Worm (Caenorhabditis elegans) whole organism, L3 larva: Measurements from ENCODE around the gene srh-18.

Source experiments
- aly-2 ChIP-seq: fragments of 150-350 bp; optimal IDR thresholded peaks from 2 replicates; lab custom pipeline; 2014; ENCODE audit warnings: missing biosample characterization, missing genetic modification characterization
- ceh-16 ChIP-seq: sonication (generic microtip); optimal IDR thresholded peaks from 2 replicates; lab custom pipeline; 2017; ENCODE audit warnings: missing biosample characterization, missing genetic modification characterization
- egl-27 ChIP-seq: sonication (generic microtip); optimal IDR thresholded peaks from 4 replicates; lab custom pipeline; 2017; ENCODE audit warnings: missing biosample characterization, missing genetic modification reagents, missing genetic modification characterization
- egl-5 ChIP-seq: fragments of 150-350 bp; optimal IDR thresholded peaks from 2 replicates; lab custom pipeline; 2017; ENCODE audit warnings: missing biosample characterization, missing genetic modification reagents, missing genetic modification characterization, inconsistent platforms
- elt-1 ChIP-seq: fragments of 150-350 bp; optimal IDR thresholded peaks from 2 replicates; lab custom pipeline; 2014; ENCODE audit warnings: missing biosample characterization, missing genetic modification characterization
- elt-2 ChIP-seq: sonication (generic microtip); optimal IDR thresholded peaks from 2 replicates; lab custom pipeline; 2016; ENCODE audit warnings: missing genetic modification reagents, mild to moderate bottlenecking, missing genetic modification characterization, missing compliant biosample characterization
- elt-3 ChIP-seq, 3 experiments: fragments of 150-350 bp in 1 of 3; sonication (generic microtip) in 2 of 3; optimal IDR thresholded peaks; 2 replicates in 2 of 3; 4 replicates in 1 of 3; lab custom pipeline; 2014 to 2017; ENCODE audit warnings: missing biosample characterization in 3 of 3, missing genetic modification characterization in 3 of 3
- eor-1 ChIP-seq, 2 experiments: fragments of 150-350 bp; optimal IDR thresholded peaks; 2 replicates each; lab custom pipeline; 2014 to 2018; ENCODE audit warnings: missing biosample characterization in 2 of 2, missing genetic modification characterization in 2 of 2
- fkh-10 ChIP-seq: sonication (generic microtip); optimal IDR thresholded peaks from 2 replicates; lab custom pipeline; 2017; ENCODE audit warnings: missing biosample characterization, missing genetic modification reagents, missing genetic modification characterization
- fkh-2 ChIP-seq: fragments of 150-350 bp; optimal IDR thresholded peaks from 2 replicates; lab custom pipeline; 2014; ENCODE audit warnings: missing biosample characterization, missing genetic modification reagents, missing genetic modification characterization
- fos-1 ChIP-seq: fragments of 150-350 bp; optimal IDR thresholded peaks from 2 replicates; lab custom pipeline; 2014; ENCODE audit warnings: missing biosample characterization, missing genetic modification characterization
- hmg-11 ChIP-seq: sonication (generic microtip); optimal IDR thresholded peaks from 2 replicates; lab custom pipeline; 2016; ENCODE audit warnings: missing genetic modification characterization, missing compliant biosample characterization
- jun-1 ChIP-seq: fragments of 150-350 bp; optimal IDR thresholded peaks from 2 replicates; lab custom pipeline; 2014; ENCODE audit warnings: missing biosample characterization, missing genetic modification reagents, missing genetic modification characterization
- lin-15B ChIP-seq: fragments of 150-350 bp; optimal IDR thresholded peaks from 2 replicates; lab custom pipeline; 2014; ENCODE audit warnings: missing biosample characterization, missing genetic modification characterization
- lin-39 ChIP-seq: fragments of 150-350 bp; optimal IDR thresholded peaks from 2 replicates; lab custom pipeline; 2018; ENCODE audit warnings: missing biosample characterization, missing genetic modification reagents, missing genetic modification characterization
- lsy-12 ChIP-seq: sonication (generic microtip); optimal IDR thresholded peaks from 2 replicates; lab custom pipeline; 2016; ENCODE audit warnings: mild to moderate bottlenecking, missing genetic modification characterization, missing compliant biosample characterization
- mdl-1 ChIP-seq: fragments of 150-350 bp; optimal IDR thresholded peaks from 2 replicates; lab custom pipeline; 2014; ENCODE audit warnings: missing biosample characterization, missing genetic modification characterization
- mml-1 ChIP-seq: fragments of 150-350 bp; sonication (generic microtip); optimal IDR thresholded peaks from 3 replicates; lab custom pipeline; 2014; ENCODE audit warnings: missing biosample characterization, missing genetic modification characterization
- nfya-1 ChIP-seq: sonication (generic microtip); optimal IDR thresholded peaks from 2 replicates; lab custom pipeline; 2017; ENCODE audit warnings: missing genetic modification characterization, mild to moderate bottlenecking, missing compliant biosample characterization, antibody characterized with exemption, moderate library complexity; ENCODE audit not compliant: insufficient read depth
- nhr-12 ChIP-seq: fragments of 150-350 bp; optimal IDR thresholded peaks from 2 replicates; lab custom pipeline; 2014; ENCODE audit warnings: missing biosample characterization, missing genetic modification characterization
- nhr-237 ChIP-seq: fragments of 150-350 bp; optimal IDR thresholded peaks from 2 replicates; lab custom pipeline; 2014; ENCODE audit warnings: missing biosample characterization, missing genetic modification characterization
- nhr-28 ChIP-seq: fragments of 150-350 bp; optimal IDR thresholded peaks from 2 replicates; lab custom pipeline; 2014; ENCODE audit warnings: missing biosample characterization, missing genetic modification characterization
- nhr-43 ChIP-seq: sonication (generic microtip); optimal IDR thresholded peaks from 2 replicates; lab custom pipeline; 2016; ENCODE audit warnings: mild to moderate bottlenecking, missing genetic modification characterization, missing compliant biosample characterization; ENCODE audit not compliant: poor library complexity, severe bottlenecking
- nhr-67 ChIP-seq: fragments of 150-350 bp; optimal IDR thresholded peaks from 2 replicates; lab custom pipeline; 2014; ENCODE audit warnings: missing biosample characterization, missing genetic modification characterization
- nhr-76 ChIP-seq: fragments of 150-350 bp; sonication (generic microtip); optimal IDR thresholded peaks from 5 replicates; lab custom pipeline; 2014; ENCODE audit warnings: missing biosample characterization, missing genetic modification characterization
- nhr-77 ChIP-seq: fragments of 150-350 bp; optimal IDR thresholded peaks from 2 replicates; lab custom pipeline; 2014; ENCODE audit warnings: missing biosample characterization, missing genetic modification characterization
- pha-4 ChIP-seq: fragments of 150-350 bp; optimal IDR thresholded peaks from 2 replicates; lab custom pipeline; 2014; ENCODE audit warnings: missing biosample characterization, missing genetic modification reagents, missing genetic modification characterization
- pqm-1 ChIP-seq: fragments of 150-350 bp; optimal IDR thresholded peaks from 2 replicates; lab custom pipeline; 2017; ENCODE audit warnings: missing biosample characterization, missing genetic modification characterization, inconsistent platforms
- sea-2 ChIP-seq: fragments of 150-350 bp; sonication (generic microtip); optimal IDR thresholded peaks from 4 replicates; lab custom pipeline; 2014; ENCODE audit warnings: missing biosample characterization, missing genetic modification reagents, missing genetic modification characterization
- skn-1 ChIP-seq: fragments of 150-350 bp; optimal IDR thresholded peaks from 2 replicates; lab custom pipeline; 2014; ENCODE audit warnings: missing biosample characterization, missing genetic modification characterization
- snpc-4 ChIP-seq: fragments of 150-350 bp; optimal IDR thresholded peaks from 2 replicates; lab custom pipeline; 2014; ENCODE audit warnings: missing biosample characterization, missing genetic modification characterization
- unc-39 ChIP-seq: sonication (generic microtip); optimal IDR thresholded peaks from 4 replicates; lab custom pipeline; 2017; ENCODE audit warnings: missing biosample characterization, missing genetic modification characterization
- unc-62 ChIP-seq: fragments of 150-350 bp; sonication (generic microtip); optimal IDR thresholded peaks from 4 replicates; lab custom pipeline; 2014; ENCODE audit warnings: missing biosample characterization, missing genetic modification reagents, missing genetic modification characterization
- zag-1 ChIP-seq: fragments of 150-350 bp; optimal IDR thresholded peaks from 2 replicates; lab custom pipeline; 2014; ENCODE audit warnings: missing biosample characterization, missing genetic modification characterization
- ztf-11 ChIP-seq: fragments of 150-350 bp; optimal IDR thresholded peaks from 2 replicates; lab custom pipeline; 2014; ENCODE audit warnings: missing biosample characterization, missing genetic modification characterization
- ztf-4 ChIP-seq: fragments of 150-350 bp; optimal IDR thresholded peaks from 2 replicates; lab custom pipeline; 2014; ENCODE audit warnings: missing biosample characterization, missing genetic modification characterization

The srh-18 gene

DNA sequence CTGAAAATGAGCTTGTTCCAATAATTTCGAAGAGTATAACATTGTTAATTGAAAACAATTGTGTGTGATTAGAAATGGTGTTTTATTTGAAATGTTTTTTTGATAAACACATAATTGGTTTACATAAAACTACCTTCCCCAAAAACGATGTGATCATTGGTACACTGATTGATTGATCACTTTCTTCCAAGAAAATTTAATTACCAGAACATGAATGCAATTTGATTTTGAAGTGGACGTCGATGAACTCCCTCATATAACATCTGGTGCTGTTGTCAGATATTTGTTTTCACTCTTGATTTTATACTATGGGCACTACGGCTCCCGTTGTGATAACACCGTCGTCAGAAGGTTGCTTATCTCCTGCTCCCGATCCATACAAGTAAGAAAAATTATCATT, 2.4 kb downstream of the srh-18 start, which contains the start of gene srh-15:
Gene srh-15 (plus strand): TSS at position 301 of the 400 bp plus-strand sequence.
- no peak for TF ChIP-seq lsy-12 (tag; lab: Kevin White, UChicago)
- no peak for TF ChIP-seq mdl-1 (tag; lab: Kevin White, UChicago)
- TF ChIP-seq fkh-10 (GFP tag; lab: Kevin White, UChicago): no peak
- TF ChIP-seq hmg-11: no peak
- TF ChIP-seq eor-1 (tag; optimal IDR thresholded peaks at IDR 0.05; lab: Kevin White, UChicago): no peak
- TF ChIP-seq elt-1 (tag; lab: Kevin White, UChicago): no peak
- TF ChIP-seq egl-5 (tag; lab: Kevin White, UChicago): no peak
- TF ChIP-seq unc-62 (GFP tag; lab: Kevin White, UChicago): no peak
- TF ChIP-seq fkh-2 (tag; lab: Kevin White, UChicago): no peak
- TF ChIP-seq pha-4 (tag; lab: Kevin White, UChicago): no peak
- TF ChIP-seq ztf-4 (tag; lab: Kevin White, UChicago): no peak
- TF ChIP-seq nhr-28 (tag; lab: Kevin White, UChicago): no peak
- TF ChIP-seq fos-1: no peak
- TF ChIP-seq nhr-12: no peak

DNA sequence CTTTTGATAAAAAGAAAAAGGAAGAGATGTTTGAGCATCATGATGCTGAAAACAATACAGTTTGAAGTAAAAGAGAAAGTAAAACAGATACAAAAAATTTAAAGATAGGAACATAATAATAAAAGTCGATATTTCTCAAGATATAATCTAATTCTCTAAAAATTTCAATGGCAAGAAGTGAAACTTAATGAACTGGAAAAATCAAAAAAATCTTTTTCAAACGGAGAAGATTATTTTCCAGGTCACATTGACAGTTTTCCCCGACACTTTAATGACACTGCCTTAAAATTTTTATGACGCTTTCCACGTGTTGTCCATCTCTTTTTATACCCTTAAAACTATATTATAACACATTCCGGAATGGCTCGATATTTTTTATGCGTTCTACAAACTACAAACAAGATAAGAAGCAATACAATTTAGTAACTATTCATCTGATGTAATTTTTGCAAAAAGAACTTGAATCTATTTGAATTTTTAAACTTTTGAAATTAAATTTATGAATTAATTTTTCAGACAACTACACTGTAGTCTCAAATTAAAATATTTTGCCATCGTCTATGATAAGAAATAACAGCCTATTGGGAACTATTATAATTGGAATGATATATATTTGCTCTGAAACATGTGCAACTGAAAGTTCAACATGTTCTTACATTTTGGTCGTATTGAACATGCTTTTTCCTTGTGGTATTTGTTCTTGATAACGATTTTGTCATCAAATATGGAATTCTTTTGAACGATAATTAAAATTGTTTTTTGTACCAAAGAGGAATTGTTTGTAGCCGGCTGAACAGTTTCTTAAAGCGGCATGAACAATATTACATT, 6.9 kb downstream of the srh-18 start, which contains the start of gene C50B6.7:
Gene C50B6.7 (minus strand): TSS at position 51 of the 828 bp plus-strand sequence.
- TF ChIP-seq elt-3 (tag; optimal IDR thresholded peaks at IDR 0.05; lab: Kevin White, UChicago) (no peak), ztf-4 (tag; lab: Kevin White, UChicago) (no peak), elt-2 (peak; percentile 58), pqm-1 (peak; percentile 75), zag-1 (no peak), nhr-28 (tag; lab: Kevin White, UChicago) (no peak), unc-39 (tag; lab: Kevin White, UChicago) (no peak), mdl-1 (tag; lab: Kevin White, UChicago) (no peak), jun-1 (tag; lab: Kevin White, UChicago) (no peak), nfya-1 (tag; lab: Kevin White, UChicago) (no peak), ceh-16 (no peak), aly-2 (tag; lab: Kevin White, UChicago) (no peak), elt-1 (tag; lab: Kevin White, UChicago) (no peak), mml-1 (tag; lab: Kevin White, UChicago) (no peak), lsy-12 (tag; lab: Kevin White, UChicago) (no peak), unc-62 (GFP tag; lab: Kevin White, UChicago) (no peak), pha-4 (tag; lab: Kevin White, UChicago) (no peak)

DNA sequence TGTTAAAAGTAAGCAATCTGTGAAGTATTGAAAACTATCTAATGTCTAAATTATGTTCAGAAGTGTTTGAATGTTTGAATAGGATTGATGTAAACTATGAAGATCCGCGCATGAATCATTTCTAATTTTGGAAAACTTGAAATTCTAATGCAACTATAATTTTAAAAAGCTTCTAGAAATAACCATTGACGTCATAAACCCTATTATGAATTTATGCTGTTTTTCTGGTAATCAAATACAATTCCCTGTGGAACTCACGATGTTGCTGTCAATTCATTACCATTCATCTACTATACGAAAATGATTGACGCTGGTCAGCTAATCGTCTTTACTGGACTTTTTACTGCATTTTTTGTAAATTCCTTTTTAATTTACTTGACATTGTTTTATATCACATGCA, 9.2 kb downstream of the srh-18 start, which contains the start of gene str-37:
Gene str-37 (plus strand): TSS at position 301 of the 400 bp plus-strand sequence.
- TF ChIP-seq lin-39 (tag; lab: Kevin White, UChicago): no peak
- TF ChIP-seq unc-62 (GFP tag; lab: Kevin White, UChicago): no peak
- TF ChIP-seq egl-27 (tag; lab: Kevin White, UChicago): no peak
- no peak for TF ChIP-seq mml-1 (tag; lab: Kevin White, UChicago)
- TF ChIP-seq elt-1 (tag; lab: Kevin White, UChicago): no peak
- TF ChIP-seq nhr-12: no peak
- no peak for TF ChIP-seq lin-15B (tag; lab: Kevin White, UChicago)
- TF ChIP-seq nhr-67: no peak
- no peak for TF ChIP-seq nfya-1 (tag; lab: Kevin White, UChicago)
- no peak for TF ChIP-seq unc-39 (tag; lab: Kevin White, UChicago)
- TF ChIP-seq snpc-4 (tag; lab: Kevin White, UChicago): no peak
- TF ChIP-seq hmg-11: no peak
- TF ChIP-seq elt-2: no peak
- no peak for TF ChIP-seq mdl-1 (tag; lab: Kevin White, UChicago)
- TF ChIP-seq fkh-2 (tag; lab: Kevin White, UChicago): no peak
- TF ChIP-seq pha-4 (tag; lab: Kevin White, UChicago): no peak
- TF ChIP-seq nhr-76: no peak
- TF ChIP-seq elt-3 (tag; optimal IDR thresholded peaks at IDR 0.05; lab: Kevin White, UChicago): no peak
- no peak for TF ChIP-seq ztf-4 (tag; lab: Kevin White, UChicago)
- TF ChIP-seq nhr-77 (tag; lab: Kevin White, UChicago): no peak

- TF ChIP-seq nhr-43 (tag; lab: Kevin White, UChicago) (no peak), zag-1 (no peak), lsy-12 (tag; lab: Kevin White, UChicago) (no peak), sea-2 (GFP tag; lab: Kevin White, UChicago) (no peak), fos-1 (no peak), egl-27 (tag; lab: Kevin White, UChicago) (no peak), elt-1 (tag; lab: Kevin White, UChicago) (no peak), elt-3 (tag; optimal IDR thresholded peaks at IDR 0.05; lab: Kevin White, UChicago) (no peak), lin-39 (tag; lab: Kevin White, UChicago) (no peak), ztf-11 (tag; lab: Kevin White, UChicago) (no peak), nhr-76 (no peak), eor-1 (tag; optimal IDR thresholded peaks at IDR 0.05; lab: Kevin White, UChicago) (no peak), nhr-237 (tag; lab: Kevin White, UChicago) (no peak), unc-62 (GFP tag; lab: Kevin White, UChicago) (no peak), nhr-12 (no peak), skn-1 (tag; lab: Kevin White, UChicago) (no peak)
- TF ChIP-seq, all 47 proteins: peak for 0
Measured at ce11 chrV:13330919-13331318, 12.7 kb downstream of the srh-18 start, which contains the start of gene nhr-129. Gene nhr-129, minus strand, starts transcription at chrV:13331019.
